Worm (Caenorhabditis elegans): ENCODE data around the gene C56C10.6.

DNA sequence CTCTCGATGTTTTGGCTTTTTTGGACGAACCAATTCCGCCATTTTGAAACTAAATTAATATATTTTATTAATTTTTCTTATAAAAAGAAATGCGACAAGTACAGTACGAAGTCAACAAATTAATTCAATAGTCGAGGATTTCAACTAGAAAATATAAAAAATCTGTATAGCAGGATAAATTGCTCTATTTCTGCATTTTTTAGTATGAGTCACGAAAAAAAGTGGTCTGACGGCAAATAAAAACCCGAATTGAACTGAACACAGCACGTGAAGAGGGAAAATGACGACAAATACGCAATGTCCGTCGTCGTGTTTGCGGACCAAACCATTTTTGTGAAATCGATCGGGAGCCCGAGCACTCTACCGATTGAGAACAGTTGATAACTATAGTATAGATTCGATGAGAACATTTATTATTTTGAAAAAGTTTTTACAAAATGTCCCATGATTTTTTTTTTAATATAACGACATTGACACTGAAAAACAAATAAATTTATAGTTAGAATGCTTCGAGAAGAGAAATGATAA lies 28.2 kb upstream of the C56C10.6 start, which contains the start of gene epg-5:
- no peak for TF ChIP-seq ama-1 (optimal IDR thresholded peaks at IDR 0.05)
- TF ChIP-seq sea-1 (GFP tag; conservative IDR thresholded peaks at IDR 0.05) = no peak
- no peak for TF ChIP-seq ets-7 (tag; optimal IDR thresholded peaks at IDR 0.05)
- no peak for TF ChIP-seq tra-4 (tag; optimal IDR thresholded peaks at IDR 0.05)
